Fruit fly (Drosophila melanogaster) whole organism, adult: ENCODE results near the gene Best4.

Experiments used
- CG14711 ChIP-seq: fragments of 200-800 bp; sonication (Bioruptor generic); optimal IDR thresholded peaks from 2 replicates; lab custom pipeline; 2018; ENCODE audit warnings: missing biosample characterization, mild to moderate bottlenecking, missing genetic modification characterization, moderate library complexity
- CG33017 ChIP-seq: fragments of 200-800 bp; sonication (Bioruptor generic); optimal IDR thresholded peaks from 2 replicates; lab custom pipeline; 2018; ENCODE audit warnings: missing biosample characterization, mild to moderate bottlenecking, missing genetic modification characterization, moderate library complexity
- CG5204 ChIP-seq: fragments of 200-800 bp; sonication (Bioruptor generic); optimal IDR thresholded peaks from 2 replicates; lab custom pipeline; 2016; ENCODE audit warnings: missing biosample characterization, missing genetic modification characterization
- Hr96 ChIP-seq: fragments of 200-800 bp; sonication (Bioruptor generic); optimal IDR thresholded peaks from 2 replicates; lab custom pipeline; 2016; ENCODE audit warnings: missing biosample characterization, missing genetic modification characterization
- Mnt ChIP-seq: fragments of 200-800 bp; sonication (Bioruptor generic); optimal IDR thresholded peaks from 2 replicates; lab custom pipeline; 2016; ENCODE audit warnings: missing biosample characterization, mild to moderate bottlenecking, missing genetic modification characterization
- cic ChIP-seq: fragments of 200-800 bp; sonication (Bioruptor generic); optimal IDR thresholded peaks from 2 replicates; lab custom pipeline; 2017; ENCODE audit warnings: missing biosample characterization, mild to moderate bottlenecking, missing genetic modification characterization, moderate library complexity
- kay ChIP-seq: fragments of 200-800 bp; sonication (Bioruptor generic); peaks from one replicate; lab custom pipeline; 2016; ENCODE audit warnings: missing biosample characterization, missing genetic modification characterization, borderline replicate concordance
- ovo ChIP-seq: fragments of 200-800 bp; sonication (Bioruptor generic); optimal IDR thresholded peaks from 2 replicates; lab custom pipeline; 2016; ENCODE audit warnings: missing biosample characterization, missing genetic modification characterization
- tj ChIP-seq: fragments of 200-800 bp; sonication (Bioruptor generic); optimal IDR thresholded peaks from 3 replicates; lab custom pipeline; 2017; ENCODE audit warnings: missing biosample characterization, mild to moderate bottlenecking, missing genetic modification characterization, moderate library complexity

DNA sequence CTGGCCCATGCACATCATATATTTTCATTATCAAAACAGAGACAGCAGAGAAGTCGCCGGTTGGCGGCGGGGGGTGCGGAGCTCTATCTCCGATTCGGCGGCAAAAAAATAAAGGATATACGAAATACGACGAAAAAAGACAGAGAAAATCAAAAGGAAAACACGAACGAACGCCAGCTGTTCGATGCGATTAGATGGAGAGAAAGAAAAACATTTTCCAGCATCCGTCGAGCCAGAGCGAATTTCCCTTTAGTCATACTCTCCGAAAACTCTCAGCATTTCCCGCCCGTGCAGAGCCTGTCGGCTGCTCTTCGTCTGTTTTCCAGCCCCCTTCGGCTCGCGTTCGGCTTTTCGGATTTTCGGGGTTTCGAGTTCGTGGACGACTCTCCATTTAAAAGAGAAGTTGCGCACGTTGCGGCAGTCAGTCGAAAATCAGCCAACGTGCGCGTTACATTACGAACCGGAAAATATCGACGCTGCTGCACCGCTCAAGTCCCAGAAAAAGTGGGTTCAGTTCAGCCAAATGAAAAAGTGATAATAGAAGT, 37.6 kb downstream of the Best4 start, which contains the start of gene Toll-6:
- TF ChIP-seq Hr96 (GFP tag; lab: Kevin White, UChicago) (no peak), Mnt (GFP tag; lab: Kevin White, UChicago) (no peak), kay (GFP tag; lab: Kevin White, UChicago) (no peak), tj (no peak), CG33017 (tag; lab: Kevin White, UChicago) (no peak), ovo (GFP tag; lab: Kevin White, UChicago) (no peak), cic (no peak), CG14711 (tag; lab: Kevin White, UChicago) (no peak), CG5204 (no peak)
